Worm (Caenorhabditis elegans) whole organism, midembryonic: ENCODE measurements around the gene hsp-110.

ENCODE experiments used
- T22C8.4 ChIP-seq: fragments of 200-800 bp; sonication (Bioruptor generic); IDR thresholded peaks from 2 replicates; pipeline ENCODE4 v1.3.6; 2022; ENCODE audit warnings: missing genetic modification characterization, missing compliant biosample characterization
- flt-1 ChIP-seq: fragments of 200-800 bp; sonication (Bioruptor generic); IDR thresholded peaks from 2 replicates; pipeline ENCODE4 v1.3.6; 2022; ENCODE audit warnings: missing genetic modification characterization, missing compliant biosample characterization
- klf-2 ChIP-seq: fragments of 200-800 bp; sonication (Bioruptor generic); conservative IDR thresholded peaks from 2 replicates; pipeline ENCODE4 v1.3.6; 2022; ENCODE audit warnings: missing genetic modification reagents, missing genetic modification characterization, missing compliant biosample characterization
- med-1 ChIP-seq: sonication (generic microtip); optimal IDR thresholded peaks from 2 replicates; lab custom pipeline; 2017; ENCODE audit warnings: missing genetic modification characterization, mild to moderate bottlenecking, missing compliant biosample characterization, antibody characterized with exemption, missing genetic modification reagents; ENCODE audit not compliant: insufficient read depth
- ref-1 ChIP-seq: fragments of 200-800 bp; sonication (Bioruptor generic); conservative IDR thresholded peaks from 2 replicates; pipeline ENCODE4 v1.3.6; 2022; ENCODE audit warnings: missing genetic modification reagents, missing genetic modification characterization, missing compliant biosample characterization
- tab-1 ChIP-seq: fragments of 200-800 bp; sonication (Bioruptor generic); IDR thresholded peaks from 2 replicates; pipeline ENCODE4 v1.3.6; 2022; ENCODE audit warnings: missing genetic modification characterization, missing compliant biosample characterization

- TF ChIP-seq klf-2 (GFP tag; lab: Robert Waterston, UW) (no peak), T22C8.4 (GFP tag; lab: Robert Waterston, UW) (no peak), tab-1 (GFP tag; lab: Robert Waterston, UW) (no peak), ref-1 (GFP tag; lab: Robert Waterston, UW) (no peak), med-1 (GFP tag; lab: Kevin White, UChicago) (no peak), flt-1 (GFP tag; lab: Robert Waterston, UW) (no peak)
Observed at ce11 chrIII:8400478-8400877, 46.2 kb downstream of the hsp-110 start.
